Fruit fly (Drosophila melanogaster) whole organism, embryonic: ENCODE data around the gene CG11454.

Experiments used
- BEAF-32 ChIP-seq: fragments of 200-800 bp; sonication (Bioruptor generic); optimal IDR thresholded peaks from 3 replicates; lab custom pipeline; 2017; ENCODE audit warnings: missing biosample characterization, missing genetic modification characterization, mild to moderate bottlenecking, moderate library complexity, missing genetic modification reagents
- Bdp1 ChIP-seq: fragments of 200-800 bp; sonication (Bioruptor generic); optimal IDR thresholded peaks from 3 replicates; lab custom pipeline; 2016; ENCODE audit warnings: missing biosample characterization, missing genetic modification characterization
- BtbVII ChIP-seq: fragments of 200-800 bp; sonication (Bioruptor generic); optimal IDR thresholded peaks from 3 replicates; lab custom pipeline; 2017; ENCODE audit warnings: missing biosample characterization, mild to moderate bottlenecking, missing genetic modification characterization
- CG10654 ChIP-seq: fragments of 200-800 bp; sonication (Bioruptor generic); optimal IDR thresholded peaks from 2 replicates; lab custom pipeline; 2016; ENCODE audit warnings: missing biosample characterization, missing genetic modification characterization
- CG11504 ChIP-seq: fragments of 200-800 bp; sonication (Bioruptor generic); optimal IDR thresholded peaks from 3 replicates; lab custom pipeline; 2019; ENCODE audit warnings: missing biosample characterization, mild to moderate bottlenecking, missing genetic modification characterization, moderate library complexity
- CG11723 ChIP-seq: fragments of 200-800 bp; sonication (Bioruptor generic); optimal IDR thresholded peaks from 2 replicates; lab custom pipeline; 2017; ENCODE audit warnings: missing biosample characterization, mild to moderate bottlenecking, missing genetic modification characterization
- CG12104 ChIP-seq: fragments of 200-800 bp; sonication (Bioruptor generic); optimal IDR thresholded peaks from 3 replicates; lab custom pipeline; 2016; ENCODE audit warnings: missing biosample characterization, missing genetic modification characterization
- CG14667 ChIP-seq: fragments of 200-800 bp; sonication (Bioruptor generic); IDR thresholded peaks from 2 replicates; pipeline ENCODE4 v1.3.6; 2022; ENCODE audit warnings: missing biosample characterization, missing genetic modification characterization
- CG1529 ChIP-seq: fragments of 200-800 bp; sonication (Bioruptor generic); optimal IDR thresholded peaks from 3 replicates; lab custom pipeline; 2018; ENCODE audit warnings: missing biosample characterization, missing genetic modification characterization
- CG15601 ChIP-seq: fragments of 200-800 bp; sonication (Bioruptor generic); optimal IDR thresholded peaks from 3 replicates; lab custom pipeline; 2019; ENCODE audit warnings: missing biosample characterization, mild to moderate bottlenecking, missing genetic modification characterization, moderate library complexity
- CG15696 ChIP-seq: fragments of 200-800 bp; sonication (Bioruptor generic); optimal IDR thresholded peaks from 2 replicates; lab custom pipeline; 2019; ENCODE audit warnings: missing biosample characterization, mild to moderate bottlenecking, missing genetic modification characterization, moderate library complexity
- CG1647 ChIP-seq: fragments of 200-800 bp; sonication (Bioruptor generic); optimal IDR thresholded peaks from 3 replicates; lab custom pipeline; 2016; ENCODE audit warnings: missing biosample characterization, missing genetic modification characterization
- CG16779 ChIP-seq: fragments of 200-800 bp; sonication (Bioruptor generic); IDR thresholded peaks from 2 replicates; pipeline ENCODE4 v1.3.6; 2022; ENCODE audit warnings: missing biosample characterization, missing genetic modification characterization
- CG16863 ChIP-seq: fragments of 200-800 bp; sonication (Bioruptor generic); optimal IDR thresholded peaks from 3 replicates; lab custom pipeline; 2016; ENCODE audit warnings: missing biosample characterization, missing genetic modification characterization
- CG17385 ChIP-seq: fragments of 200-800 bp; sonication (Bioruptor generic); optimal IDR thresholded peaks from 3 replicates; lab custom pipeline; 2018; ENCODE audit warnings: missing biosample characterization, mild to moderate bottlenecking, missing genetic modification characterization
- CG17568 ChIP-seq: fragments of 200-800 bp; sonication (Bioruptor generic); optimal IDR thresholded peaks from 2 replicates; lab custom pipeline; 2018; ENCODE audit warnings: missing biosample characterization, mild to moderate bottlenecking, missing genetic modification characterization, moderate library complexity
- CG18599 ChIP-seq: fragments of 200-800 bp; sonication (Bioruptor generic); optimal IDR thresholded peaks from 3 replicates; lab custom pipeline; 2017; ENCODE audit warnings: missing biosample characterization, missing genetic modification characterization, mild to moderate bottlenecking, moderate library complexity, missing genetic modification reagents
- CG5180 ChIP-seq: fragments of 200-800 bp; sonication (Bioruptor generic); optimal IDR thresholded peaks from 3 replicates; lab custom pipeline; 2017; ENCODE audit warnings: missing biosample characterization, missing genetic modification characterization, mild to moderate bottlenecking, moderate library complexity, missing genetic modification reagents
- CG7556 ChIP-seq: fragments of 200-800 bp; sonication (Bioruptor generic); optimal IDR thresholded peaks from 2 replicates; lab custom pipeline; 2017; ENCODE audit warnings: missing biosample characterization, mild to moderate bottlenecking, missing genetic modification characterization
- CG7963 ChIP-seq: fragments of 200-800 bp; sonication (Bioruptor generic); IDR thresholded peaks from 3 replicates; pipeline ENCODE4 v1.3.6; 2022; ENCODE audit warnings: missing biosample characterization, missing genetic modification characterization; ENCODE audit not compliant: partially characterized antibody
- CG8281 ChIP-seq: fragments of 200-800 bp; sonication (Bioruptor generic); optimal IDR thresholded peaks from 2 replicates; lab custom pipeline; 2018; ENCODE audit warnings: missing biosample characterization, mild to moderate bottlenecking, missing genetic modification characterization, moderate library complexity
- CG9727 ChIP-seq: fragments of 200-800 bp; sonication (Bioruptor generic); optimal IDR thresholded peaks from 3 replicates; lab custom pipeline; 2017; ENCODE audit warnings: missing biosample characterization, mild to moderate bottlenecking, missing genetic modification characterization
- D19A ChIP-seq: fragments of 200-800 bp; optimal IDR thresholded peaks from 3 replicates; lab custom pipeline; 2019; ENCODE audit warnings: missing biosample characterization, mild to moderate bottlenecking, missing genetic modification characterization, moderate library complexity
- D19B ChIP-seq: fragments of 200-800 bp; sonication (Bioruptor generic); optimal IDR thresholded peaks from 2 replicates; lab custom pipeline; 2017; ENCODE audit warnings: missing biosample characterization, mild to moderate bottlenecking, missing genetic modification characterization
- Dip2 ChIP-seq: fragments of 200-800 bp; sonication (Bioruptor generic); IDR thresholded peaks from 2 replicates; pipeline ENCODE4 v1.3.6; 2022; ENCODE audit warnings: missing biosample characterization, missing genetic modification characterization
- Hr78 ChIP-seq, 2 experiments: fragments of 200-800 bp in 1 of 2; fragments of >200 bp in 1 of 2; sonication (Bioruptor generic) in 1 of 2; optimal IDR thresholded peaks; 2 replicates each; lab custom pipeline; 2017 to 2019; ENCODE audit warnings: missing biosample characterization in 2 of 2, missing genetic modification characterization in 2 of 2, mild to moderate bottlenecking in 1 of 2, moderate library complexity in 1 of 2
- Mad ChIP-seq: fragments of 200-800 bp; sonication (Bioruptor generic); optimal IDR thresholded peaks from 2 replicates; lab custom pipeline; 2016; ENCODE audit warnings: missing biosample characterization, missing genetic modification characterization
- NC2α ChIP-seq: fragments of 200-800 bp; sonication (Bioruptor generic); optimal IDR thresholded peaks from 2 replicates; lab custom pipeline; 2016; ENCODE audit warnings: missing biosample characterization, missing genetic modification characterization
- ab ChIP-seq: fragments of 200-800 bp; sonication (Bioruptor generic); optimal IDR thresholded peaks from 2 replicates; lab custom pipeline; 2016; ENCODE audit warnings: missing biosample characterization, missing genetic modification characterization
- ash1 ChIP-seq: fragments of 200-800 bp; sonication (Bioruptor generic); optimal IDR thresholded peaks from 2 replicates; lab custom pipeline; 2018; ENCODE audit warnings: missing biosample characterization, mild to moderate bottlenecking, missing genetic modification characterization
- az2 ChIP-seq: fragments of 200-800 bp; sonication (Bioruptor generic); optimal IDR thresholded peaks from 3 replicates; lab custom pipeline; 2016; ENCODE audit warnings: missing biosample characterization, missing genetic modification characterization
- bab2 ChIP-seq: fragments of 200-800 bp; sonication (Bioruptor generic); optimal IDR thresholded peaks from 2 replicates; lab custom pipeline; 2016; ENCODE audit warnings: missing biosample characterization, missing genetic modification characterization
- crp ChIP-seq, 2 experiments: fragments of 200-800 bp; sonication (Bioruptor generic); optimal IDR thresholded peaks; 2 replicates in 1 of 2; 3 replicates in 1 of 2; lab custom pipeline; 2017; ENCODE audit warnings: missing biosample characterization in 2 of 2, missing genetic modification characterization in 2 of 2, mild to moderate bottlenecking in 1 of 2, moderate library complexity in 1 of 2
- dimm ChIP-seq: fragments of 200-800 bp; sonication (Bioruptor generic); IDR thresholded peaks from 2 replicates; pipeline ENCODE4 v1.3.6; 2022; ENCODE audit warnings: missing biosample characterization, missing genetic modification characterization
- disco-r ChIP-seq: fragments of 200-800 bp; sonication (Bioruptor generic); optimal IDR thresholded peaks from 2 replicates; lab custom pipeline; 2016; ENCODE audit warnings: missing biosample characterization, missing genetic modification characterization
- dmrt11E ChIP-seq: fragments of 200-800 bp; sonication (Bioruptor generic); optimal IDR thresholded peaks from 3 replicates; lab custom pipeline; 2018; ENCODE audit warnings: missing biosample characterization, mild to moderate bottlenecking, missing genetic modification characterization, moderate library complexity
- dmrt99B ChIP-seq: fragments of 200-800 bp; sonication (Bioruptor generic); optimal IDR thresholded peaks from 2 replicates; lab custom pipeline; 2018; ENCODE audit warnings: missing biosample characterization, mild to moderate bottlenecking, missing genetic modification characterization, moderate library complexity
- fu2 ChIP-seq: fragments of 200-800 bp; sonication (Bioruptor generic); optimal IDR thresholded peaks from 2 replicates; lab custom pipeline; 2016; ENCODE audit warnings: missing biosample characterization, missing genetic modification characterization
- gcm2 ChIP-seq: fragments of 200-800 bp; sonication (Bioruptor generic); optimal IDR thresholded peaks from 2 replicates; lab custom pipeline; 2016; ENCODE audit warnings: missing biosample characterization, missing genetic modification characterization
- hb ChIP-seq: fragments of 200-800 bp; sonication (Bioruptor generic); IDR thresholded peaks from 3 replicates; pipeline ENCODE4 v1.3.6; 2022; ENCODE audit warnings: missing biosample characterization, missing genetic modification characterization; ENCODE audit not compliant: partially characterized antibody
- hth ChIP-seq: fragments of >200 bp; optimal IDR thresholded peaks from 2 replicates; lab custom pipeline; 2017; ENCODE audit warnings: inconsistent platforms
- kah ChIP-seq: fragments of 200-800 bp; sonication (Bioruptor generic); optimal IDR thresholded peaks from 2 replicates; lab custom pipeline; 2018; ENCODE audit warnings: missing biosample characterization, mild to moderate bottlenecking, missing genetic modification characterization
- kay ChIP-seq: fragments of 200-800 bp; sonication (Bioruptor generic); optimal IDR thresholded peaks from 2 replicates; lab custom pipeline; 2016; ENCODE audit warnings: missing biosample characterization, missing genetic modification characterization
- pfk ChIP-seq: fragments of 200-800 bp; sonication (Bioruptor generic); optimal IDR thresholded peaks from 2 replicates; lab custom pipeline; 2018; ENCODE audit warnings: missing biosample characterization, mild to moderate bottlenecking, missing genetic modification characterization, moderate library complexity
- pum ChIP-seq: fragments of 200-800 bp; sonication (Bioruptor generic); optimal IDR thresholded peaks from 2 replicates; lab custom pipeline; 2016; ENCODE audit warnings: missing biosample characterization, missing genetic modification characterization
- shn ChIP-seq: fragments of 200-800 bp; sonication (Bioruptor generic); optimal IDR thresholded peaks from 3 replicates; lab custom pipeline; 2016; ENCODE audit warnings: missing biosample characterization, missing genetic modification characterization
- sim ChIP-seq: fragments of 200-800 bp; sonication (Bioruptor generic); IDR thresholded peaks from 2 replicates; pipeline ENCODE4 v1.3.6; 2022; ENCODE audit warnings: missing biosample characterization, missing genetic modification characterization
- tin ChIP-seq: fragments of 200-800 bp; sonication (Bioruptor generic); optimal IDR thresholded peaks from 3 replicates; lab custom pipeline; 2016; ENCODE audit warnings: missing biosample characterization, missing genetic modification characterization

The CG11454 gene

dm6 chr2L:166115-167069, 23.3 kb downstream of the CG11454 start (continued):
- TF ChIP-seq kay (GFP tag; lab: Kevin White, UChicago) = peak; percentile 35
- TF ChIP-seq dmrt11E (tag; lab: Kevin White, UChicago) = peak; percentile 46
- no peak for TF ChIP-seq CG16779
- peak; percentile 47 for TF ChIP-seq ab (GFP tag; lab: Kevin White, UChicago)
- peak in 1 of 2 experiments; percentile 47 for TF ChIP-seq crp (GFP tag; optimal IDR thresholded peaks at IDR 0.05; lab: Kevin White, UChicago)
- peak; percentile 75 for TF ChIP-seq pfk (GFP tag; lab: Kevin White, UChicago)
- TF ChIP-seq tin (GFP tag; lab: Kevin White, UChicago) = peak; percentile 11
- TF ChIP-seq shn (GFP tag; lab: Kevin White, UChicago) = peak; percentile 54
- TF ChIP-seq D19B (GFP tag; lab: Kevin White, UChicago) = peak; percentile 37
- peak; percentile 87 for TF ChIP-seq CG17385 (GFP tag; lab: Kevin White, UChicago)
- peak; percentile 85 for TF ChIP-seq CG9727 (GFP tag; lab: Kevin White, UChicago)
- no peak for TF ChIP-seq fu2 (GFP tag; lab: Kevin White, UChicago)
- TF ChIP-seq hth (lab: Kevin White, UChicago) = no peak
- peak; percentile 69 for TF ChIP-seq CG15696 (tag; lab: Kevin White, UChicago)
- TF ChIP-seq disco-r (GFP tag; lab: Kevin White, UChicago) = peak; percentile 41
- TF ChIP-seq az2 (GFP tag; lab: Kevin White, UChicago) = peak; percentile 6
- peak; percentile 37 for TF ChIP-seq CG10654
- peak; percentile 49 for TF ChIP-seq CG12104 (GFP tag; lab: Kevin White, UChicago)
- no peak for TF ChIP-seq Bdp1 (GFP tag; lab: Kevin White, UChicago)
- TF ChIP-seq kah (GFP tag; lab: Kevin White, UChicago) = peak; percentile 47
- TF ChIP-seq CG8281 (tag; lab: Kevin White, UChicago) = peak; percentile 51
- TF ChIP-seq CG1647 = peak; percentile 59
- peak; percentile 68 for TF ChIP-seq CG16863 (GFP tag; lab: Kevin White, UChicago)
- peak; percentile 71 for TF ChIP-seq CG11723 (GFP tag; lab: Kevin White, UChicago)
- TF ChIP-seq ash1 (GFP tag; lab: Kevin White, UChicago) = peak; percentile 91
- peak; percentile 81 for TF ChIP-seq CG17568 (GFP tag; lab: Kevin White, UChicago)
- no peak for TF ChIP-seq CG7963
- TF ChIP-seq CG5180 (GFP tag; lab: Kevin White, UChicago) = peak; percentile 75
- peak in 1 of 2 experiments; percentile 15 for TF ChIP-seq Hr78 (GFP tag; optimal IDR thresholded peaks at IDR 0.05; lab: Kevin White, UChicago)
- peak; percentile 80 for TF ChIP-seq CG7556
- peak; percentile 88 for TF ChIP-seq BtbVII
- peak; percentile 22 for TF ChIP-seq Mad (GFP tag; lab: Kevin White, UChicago)
- TF ChIP-seq CG11504 (tag; lab: Kevin White, UChicago) = peak; percentile 66
- TF ChIP-seq dimm (GFP tag; lab: Robert Waterston, UW) = no peak
- TF ChIP-seq D19A (tag; lab: Kevin White, UChicago) = peak; percentile 37
- TF ChIP-seq CG18599 (GFP tag; lab: Kevin White, UChicago) = peak; percentile 93
- peak; percentile 21 for TF ChIP-seq pum (GFP tag; lab: Kevin White, UChicago)
- peak; percentile 68 for TF ChIP-seq gcm2 (GFP tag; lab: Kevin White, UChicago)
- TF ChIP-seq dmrt99B (tag; lab: Kevin White, UChicago) = peak; percentile 70
- no peak for TF ChIP-seq sim (GFP tag; lab: Robert Waterston, UW)
- peak; percentile 41 for TF ChIP-seq NC2α (GFP tag; lab: Kevin White, UChicago)
- TF ChIP-seq BEAF-32 (GFP tag; lab: Kevin White, UChicago) = no peak
- no peak for TF ChIP-seq hb (GFP tag; lab: Robert Waterston, UW)
- TF ChIP-seq CG14667 (GFP tag; lab: Robert Waterston, UW) = no peak
- TF ChIP-seq CG1529 (GFP tag; lab: Kevin White, UChicago) = peak; percentile 55
- peak; percentile 62 for TF ChIP-seq bab2 (GFP tag; lab: Kevin White, UChicago)
- no peak for TF ChIP-seq Dip2 (GFP tag; lab: Robert Waterston, UW)
- peak; percentile 75 for TF ChIP-seq CG15601 (tag; lab: Kevin White, UChicago)
